Worm (Caenorhabditis elegans) whole organism, young adult: ENCODE measurements around the gene ifc-2.
A peak's percentile ranks its signal among the peaks of the same experiment; 100 is the strongest.

Experiments used
- D2030.7 ChIP-seq: fragments of 200-800 bp; sonication (Bioruptor generic); IDR thresholded peaks from 2 replicates; pipeline ENCODE4 v1.3.6; 2022; ENCODE audit warnings: missing genetic modification reagents, missing genetic modification characterization, missing compliant biosample characterization
- F22D6.2 ChIP-seq: sonication (generic microtip); optimal IDR thresholded peaks from 2 replicates; lab custom pipeline; 2016; ENCODE audit warnings: mild to moderate bottlenecking, missing genetic modification characterization, missing compliant biosample characterization
- F23B12.7 ChIP-seq: sonication (generic microtip); optimal IDR thresholded peaks from 2 replicates; lab custom pipeline; 2017; ENCODE audit warnings: missing genetic modification characterization, mild to moderate bottlenecking, missing compliant biosample characterization, antibody characterized with exemption, moderate library complexity; ENCODE audit not compliant: insufficient read depth
- F39B2.1 ChIP-seq: fragments of 200-800 bp; sonication (Bioruptor generic); IDR thresholded peaks from 2 replicates; pipeline ENCODE4 v1.3.6; 2022; ENCODE audit warnings: missing genetic modification reagents, missing genetic modification characterization, missing compliant biosample characterization
- Y56A3A.18 ChIP-seq: fragments of 200-800 bp; sonication (Bioruptor generic); IDR thresholded peaks from 2 replicates; pipeline ENCODE4 v1.3.6; 2022; ENCODE audit warnings: missing genetic modification reagents, missing genetic modification characterization, missing compliant biosample characterization
- Y79H2A.3 ChIP-seq: fragments of 200-800 bp; sonication (Bioruptor generic); conservative IDR thresholded peaks from 2 replicates; pipeline ENCODE4 v1.3.6; 2022; ENCODE audit warnings: missing genetic modification reagents, missing genetic modification characterization, missing compliant biosample characterization
- akir-1 ChIP-seq: fragments of 200-800 bp; sonication (Bioruptor generic); optimal IDR thresholded peaks from 2 replicates; lab custom pipeline; 2018; ENCODE audit warnings: mild to moderate bottlenecking, missing genetic modification characterization, moderate library complexity, missing compliant biosample characterization
- aptf-3 ChIP-seq: fragments of 200-800 bp; sonication (Bioruptor generic); IDR thresholded peaks from 2 replicates; pipeline ENCODE4 v1.3.6; 2022; ENCODE audit warnings: missing genetic modification characterization, missing compliant biosample characterization
- atf-7 ChIP-seq: sonication (generic microtip); optimal IDR thresholded peaks from 2 replicates; lab custom pipeline; 2017; ENCODE audit warnings: mild to moderate bottlenecking, missing genetic modification characterization, missing compliant biosample characterization
- athp-1 ChIP-seq: sonication (generic microtip); optimal IDR thresholded peaks from 2 replicates; lab custom pipeline; 2017; ENCODE audit warnings: mild to moderate bottlenecking, missing genetic modification characterization, missing compliant biosample characterization
- attf-3 ChIP-seq: fragments of 200-800 bp; sonication (Bioruptor generic); conservative IDR thresholded peaks from 2 replicates; pipeline ENCODE4 v1.3.6; 2022; ENCODE audit warnings: missing genetic modification reagents, missing genetic modification characterization, missing compliant biosample characterization
- attf-5 ChIP-seq: fragments of 200-800 bp; sonication (Bioruptor generic); optimal IDR thresholded peaks from 2 replicates; lab custom pipeline; 2018; ENCODE audit warnings: mild to moderate bottlenecking, missing genetic modification characterization, missing compliant biosample characterization
- cebp-1 ChIP-seq, 2 experiments: fragments of 200-800 bp in 1 of 2; sonication (Bioruptor generic) in 1 of 2; sonication (generic microtip) in 1 of 2; IDR thresholded peaks in 1 of 2; optimal IDR thresholded peaks in 1 of 2; 2 replicates each; pipeline versions ENCODE4 v1.3.6 to Lab custom; 2017 to 2022; ENCODE audit warnings: missing compliant biosample characterization in 2 of 2, missing genetic modification characterization in 2 of 2, mild to moderate bottlenecking in 1 of 2, missing genetic modification reagents in 1 of 2, moderate library complexity in 1 of 2
- dox-1 ChIP-seq: fragments of 200-800 bp; sonication (Bioruptor generic); IDR thresholded peaks from 2 replicates; pipeline ENCODE4 v1.3.6; 2022; ENCODE audit warnings: missing genetic modification reagents, missing genetic modification characterization, missing compliant biosample characterization
- dpff-1 ChIP-seq: sonication (generic microtip); optimal IDR thresholded peaks from 2 replicates; lab custom pipeline; 2017; ENCODE audit warnings: mild to moderate bottlenecking, missing genetic modification characterization, missing compliant biosample characterization
- hlh-12 ChIP-seq: sonication (generic microtip); optimal IDR thresholded peaks from 2 replicates; lab custom pipeline; 2016; ENCODE audit warnings: missing genetic modification characterization, missing compliant biosample characterization
- let-526 ChIP-seq: fragments of 200-800 bp; sonication (Bioruptor generic); IDR thresholded peaks from 2 replicates; pipeline ENCODE4 v1.3.6; 2022; ENCODE audit warnings: missing genetic modification reagents, missing genetic modification characterization, missing compliant biosample characterization
- let-607 ChIP-seq, 2 experiments: fragments of 200-800 bp in 1 of 2; sonication (Bioruptor generic) in 1 of 2; sonication (generic microtip) in 1 of 2; optimal IDR thresholded peaks; 2 replicates each; lab custom pipeline; 2016 to 2018; ENCODE audit warnings: mild to moderate bottlenecking in 2 of 2, missing compliant biosample characterization in 2 of 2, missing genetic modification characterization in 2 of 2, moderate library complexity in 2 of 2, missing genotype in 1 of 2
- lin-35 ChIP-seq, 3 experiments: fragments of 150-350 bp in 2 of 3; sonication (generic microtip) in 1 of 3; optimal IDR thresholded peaks; 2 replicates each; lab custom pipeline; 2014 to 2018; ENCODE audit warnings: missing biosample characterization in 3 of 3, missing genetic modification characterization in 3 of 3, missing genetic modification reagents in 3 of 3
- lsy-27 ChIP-seq: sonication (generic microtip); optimal IDR thresholded peaks from 2 replicates; lab custom pipeline; 2017; ENCODE audit warnings: missing genetic modification characterization, mild to moderate bottlenecking, missing compliant biosample characterization, antibody characterized with exemption, missing genotype, borderline replicate concordance; ENCODE audit not compliant: insufficient read depth
- madf-10 ChIP-seq: sonication (generic microtip); optimal IDR thresholded peaks from 2 replicates; lab custom pipeline; 2016; ENCODE audit warnings: mild to moderate bottlenecking, missing genetic modification characterization, missing compliant biosample characterization
- mes-4 ChIP-seq: sonication (generic microtip); optimal IDR thresholded peaks from 2 replicates; lab custom pipeline; 2016; ENCODE audit warnings: missing genotype, missing genetic modification characterization, missing compliant biosample characterization
- nfya-1 ChIP-seq: sonication (generic microtip); optimal IDR thresholded peaks from 2 replicates; lab custom pipeline; 2017; ENCODE audit warnings: antibody characterized with exemption, missing compliant biosample characterization, missing genetic modification characterization, borderline replicate concordance; ENCODE audit not compliant: insufficient read depth
- nhr-120 ChIP-seq: fragments of 200-800 bp; sonication (Bioruptor generic); IDR thresholded peaks from 2 replicates; pipeline ENCODE4 v1.3.6; 2022; ENCODE audit warnings: missing genetic modification characterization, missing compliant biosample characterization
- nhr-27 ChIP-seq: fragments of 200-800 bp; sonication (Bioruptor generic); optimal IDR thresholded peaks from 2 replicates; lab custom pipeline; 2018; ENCODE audit warnings: mild to moderate bottlenecking, missing genetic modification characterization, moderate library complexity, missing compliant biosample characterization
- nhr-90 ChIP-seq: sonication (generic microtip); optimal IDR thresholded peaks from 2 replicates; lab custom pipeline; 2016; ENCODE audit warnings: missing genotype, mild to moderate bottlenecking, missing genetic modification characterization, missing compliant biosample characterization
- rpc-1 ChIP-seq, 2 experiments: fragments of 150-350 bp in 1 of 2; sonication (generic microtip) in 1 of 2; optimal IDR thresholded peaks; 2 replicates each; lab custom pipeline; 2014 to 2018; ENCODE audit warnings: missing biosample characterization in 1 of 2, missing genetic modification characterization in 1 of 2, missing genetic modification reagents in 1 of 2, missing genotype in 1 of 2
- sdz-38 ChIP-seq: sonication (generic microtip); optimal IDR thresholded peaks from 2 replicates; lab custom pipeline; 2016; ENCODE audit warnings: missing genotype, missing genetic modification characterization, missing compliant biosample characterization
- snpc-1.1 ChIP-seq: sonication (generic microtip); optimal IDR thresholded peaks from 2 replicates; lab custom pipeline; 2017; ENCODE audit warnings: missing genetic modification characterization, mild to moderate bottlenecking, missing compliant biosample characterization, antibody characterized with exemption, moderate library complexity, missing genotype, missing genetic modification reagents; ENCODE audit not compliant: insufficient read depth
- snpc-4 ChIP-seq, 5 experiments: fragments of 150-350 bp in 1 of 5; sonication (generic microtip) in 4 of 5; optimal IDR thresholded peaks; 2 replicates each; lab custom pipeline; 2014 to 2018; ENCODE audit warnings: missing genetic modification characterization in 5 of 5, missing biosample characterization in 3 of 5, antibody characterized with exemption in 2 of 5, mild to moderate bottlenecking in 2 of 5, missing compliant biosample characterization in 2 of 5, missing genotype in 2 of 5, moderate library complexity in 2 of 5, missing genetic modification reagents in 1 of 5
- sptf-2 ChIP-seq: fragments of 200-800 bp; sonication (Bioruptor generic); optimal IDR thresholded peaks from 2 replicates; lab custom pipeline; 2018; ENCODE audit warnings: mild to moderate bottlenecking, missing genetic modification characterization, missing compliant biosample characterization
- tlf-1 ChIP-seq: fragments of 200-800 bp; sonication (Bioruptor generic); optimal IDR thresholded peaks from 2 replicates; lab custom pipeline; 2018; ENCODE audit warnings: mild to moderate bottlenecking, missing genetic modification characterization, missing compliant biosample characterization
- xnd-1 ChIP-seq: sonication (generic microtip); optimal IDR thresholded peaks from 2 replicates; lab custom pipeline; 2016; ENCODE audit warnings: missing genotype, missing genetic modification reagents, missing genetic modification characterization, missing compliant biosample characterization
- zfh-2 ChIP-seq: fragments of 200-800 bp; sonication (Bioruptor generic); conservative IDR thresholded peaks from 2 replicates; pipeline ENCODE4 v1.3.6; 2022; ENCODE audit warnings: missing genetic modification reagents, missing genetic modification characterization, missing compliant biosample characterization
- zim-3 ChIP-seq: sonication (generic microtip); optimal IDR thresholded peaks from 2 replicates; lab custom pipeline; 2017; ENCODE audit warnings: mild to moderate bottlenecking, missing genetic modification characterization, moderate library complexity, missing compliant biosample characterization
- ztf-18 ChIP-seq: sonication (generic microtip); optimal IDR thresholded peaks from 2 replicates; lab custom pipeline; 2016; ENCODE audit warnings: missing genotype, mild to moderate bottlenecking, missing genetic modification characterization, missing compliant biosample characterization
- ztf-22 ChIP-seq: fragments of 200-800 bp; sonication (Bioruptor generic); optimal IDR thresholded peaks from 2 replicates; lab custom pipeline; 2018; ENCODE audit warnings: mild to moderate bottlenecking, missing genetic modification characterization, moderate library complexity, missing compliant biosample characterization
- ztf-25 ChIP-seq: fragments of 200-800 bp; sonication (Bioruptor generic); IDR thresholded peaks from 2 replicates; pipeline ENCODE4 v1.3.6; 2022; ENCODE audit warnings: missing genetic modification reagents, missing genetic modification characterization, missing compliant biosample characterization

The ifc-2 gene

DNA sequence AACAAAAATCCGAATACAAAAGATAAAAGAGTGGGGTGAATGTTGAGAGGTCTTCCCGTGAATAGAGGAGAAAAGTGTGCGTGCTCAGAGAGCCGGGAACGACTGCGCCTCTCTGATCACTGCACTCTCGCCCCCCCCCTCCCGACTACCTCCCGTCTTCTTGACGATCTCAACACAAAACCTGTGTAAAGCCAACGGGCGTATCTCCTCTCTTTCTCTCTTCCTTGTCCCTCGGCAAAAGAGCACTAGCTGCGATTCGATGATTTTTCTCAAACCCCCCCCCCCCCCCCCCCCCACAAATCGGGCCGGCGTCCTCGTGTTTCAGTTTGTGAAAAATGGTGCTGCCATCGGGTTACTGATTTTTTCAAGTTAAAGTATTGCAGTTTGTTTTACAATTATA lies 33.0 kb downstream of the ifc-2 start (continued):
- 0 out of 2 replicates have a peak, but pooled peaks have one; percentile 3 for TF ChIP-seq cebp-1 (GFP tag; IDR thresholded peaks at IDR 0.05; lab: Robert Waterston, UW)
- no peak for TF ChIP-seq cebp-1 (tag; optimal IDR thresholded peaks at IDR 0.05; lab: Kevin White, UChicago)
- TF ChIP-seq lsy-27 (tag; lab: Kevin White, UChicago): no peak
- TF ChIP-seq aptf-3 (GFP tag; lab: Robert Waterston, UW): no peak

DNA sequence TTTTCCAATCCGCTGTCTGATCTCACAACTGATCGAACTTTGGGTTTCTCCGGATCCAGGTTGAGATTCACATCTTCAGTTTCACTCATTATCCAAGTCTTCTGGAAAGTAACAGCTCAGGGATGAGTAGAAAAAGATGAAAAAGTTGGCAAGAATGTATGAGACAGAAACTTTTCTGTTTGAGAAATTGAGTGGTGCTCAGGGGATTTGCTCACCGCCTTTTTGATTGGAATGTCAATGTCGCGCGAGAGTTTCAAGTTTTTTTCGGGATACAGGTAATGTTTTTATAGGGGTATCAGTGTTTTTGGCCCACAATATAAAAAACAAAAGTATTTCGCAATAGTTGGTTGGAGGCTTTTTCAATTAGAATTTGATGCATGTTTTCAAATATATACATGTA lies 33.5 kb downstream of the ifc-2 start, which contains the start of gene unc-96:
unc-96 (minus strand) TSS at position 101 of the 400 bp plus-strand sequence.
- TF ChIP-seq zfh-2 (GFP tag; lab: Robert Waterston, UW): no peak
- TF ChIP-seq cebp-1 (GFP tag; IDR thresholded peaks at IDR 0.05; lab: Robert Waterston, UW): peak; percentile 67
- TF ChIP-seq cebp-1 (tag; optimal IDR thresholded peaks at IDR 0.05; lab: Kevin White, UChicago): no peak
- TF ChIP-seq, all 124 proteins: peak for 1

DNA sequence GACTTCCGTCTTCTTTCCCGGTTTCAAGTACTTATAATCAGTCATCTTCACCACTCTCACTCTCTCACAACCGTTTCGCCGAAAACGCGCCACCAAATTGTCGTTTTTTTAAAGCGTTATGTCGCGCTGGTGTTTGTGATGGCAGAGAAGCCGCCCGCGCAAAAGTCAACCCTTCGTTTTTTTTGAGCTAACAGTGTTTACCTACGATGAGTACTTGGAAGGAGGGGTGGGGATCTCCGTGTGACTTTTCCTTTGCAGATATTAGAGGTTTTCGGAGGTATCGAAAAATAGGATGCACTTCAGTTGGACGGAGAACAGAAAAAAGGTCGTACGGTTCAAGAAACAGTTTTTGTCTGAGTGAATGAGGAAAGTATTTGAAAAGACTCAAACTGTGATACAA lies 37.0 kb downstream of the ifc-2 start:
- no peak for TF ChIP-seq mes-4 (tag; lab: Kevin White, UChicago)
- TF ChIP-seq nhr-27 (tag; lab: Kevin White, UChicago): no peak
- TF ChIP-seq atf-7 (tag; lab: Kevin White, UChicago): no peak

DNA sequence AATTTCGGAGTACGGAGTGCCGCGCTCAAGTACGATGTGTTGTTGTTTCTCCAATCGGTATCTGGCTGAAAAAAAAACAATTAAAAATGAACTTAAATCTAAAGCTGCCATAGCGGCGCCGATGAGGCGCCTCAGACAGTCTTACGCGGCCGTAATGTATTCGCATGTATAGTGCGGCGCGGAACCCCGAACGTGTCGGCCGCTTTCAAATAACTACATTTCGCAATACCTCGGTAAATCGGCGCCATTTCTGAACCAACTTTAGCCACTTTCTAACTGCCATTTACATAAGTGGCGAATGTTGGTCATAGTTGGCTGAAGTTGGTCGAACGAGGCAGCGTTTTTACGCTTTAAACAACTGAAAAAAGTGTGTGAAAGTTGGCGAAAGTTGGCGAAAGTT lies 41.9 kb downstream of the ifc-2 start:
- TF ChIP-seq attf-3 (no peak), snpc-4 (GFP tag; optimal IDR thresholded peaks at IDR 0.05; lab: Kevin White, UChicago) (no peak), snpc-4 (tag; optimal IDR thresholded peaks at IDR 0.05; lab: Kevin White, UChicago) (peak in 2 of 4 experiments; percentile 61 to 85)
- TF ChIP-seq, all 124 proteins: peak for 1

DNA sequence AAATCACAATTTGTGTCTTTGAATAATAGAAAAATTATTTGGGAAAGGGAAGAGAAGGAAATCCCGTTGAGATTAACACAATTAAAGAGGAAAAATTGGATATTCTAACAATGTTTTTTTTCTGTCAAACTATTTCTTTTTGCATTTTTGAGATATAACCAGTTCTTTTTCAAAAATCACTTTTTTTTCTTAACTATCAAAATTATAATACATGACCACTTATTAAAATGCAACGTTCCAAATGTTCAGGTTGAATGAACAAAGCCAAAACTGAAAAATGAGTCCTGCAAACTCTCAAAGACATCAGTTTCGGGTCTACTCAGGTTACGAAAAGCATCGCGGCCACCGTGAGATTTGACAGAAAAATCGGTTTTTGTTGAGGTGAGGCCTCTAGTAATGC lies 45.2 kb downstream of the ifc-2 start:
- TF ChIP-seq dpff-1 (tag; lab: Kevin White, UChicago): no peak
- TF ChIP-seq sdz-38: no peak
- no peak for TF ChIP-seq F39B2.1 (GFP tag; lab: Robert Waterston, UW)
- no peak for TF ChIP-seq ztf-22
- no peak for TF ChIP-seq D2030.7 (GFP tag; lab: Robert Waterston, UW)
- TF ChIP-seq hlh-12 (tag; lab: Kevin White, UChicago): no peak
- TF ChIP-seq let-607 (tag; optimal IDR thresholded peaks at IDR 0.05; lab: Kevin White, UChicago): no peak
- no peak for TF ChIP-seq F23B12.7 (tag; lab: Kevin White, UChicago)
- no peak for TF ChIP-seq attf-5
- no peak for TF ChIP-seq nhr-90 (tag; lab: Kevin White, UChicago)
- TF ChIP-seq Y56A3A.18 (GFP tag; lab: Robert Waterston, UW): no peak
- no peak for TF ChIP-seq dox-1
- TF ChIP-seq let-526: no peak
- no peak for TF ChIP-seq rpc-1 (optimal IDR thresholded peaks at IDR 0.05; lab: Kevin White, UChicago)
- TF ChIP-seq rpc-1 (tag; optimal IDR thresholded peaks at IDR 0.05; lab: Kevin White, UChicago): no peak

DNA sequence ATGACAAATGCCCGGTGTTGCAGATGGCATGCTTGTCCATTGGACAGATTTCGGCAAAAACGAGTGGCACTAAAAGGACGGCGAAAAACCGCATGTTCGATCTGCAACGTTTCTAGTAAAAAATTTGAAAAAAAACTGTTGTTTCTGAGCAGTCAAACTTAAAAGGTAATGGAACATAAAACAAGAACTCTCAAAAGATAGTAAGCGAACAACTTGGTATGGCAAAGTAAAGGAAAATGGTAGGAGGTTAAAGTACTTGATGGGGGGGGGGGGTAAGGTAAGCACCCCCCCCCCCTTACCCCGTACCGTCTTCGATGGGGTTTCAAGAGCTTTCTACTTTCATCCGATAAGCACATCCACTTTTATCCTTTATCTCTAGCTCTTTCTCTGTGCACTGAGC lies 46.3 kb downstream of the ifc-2 start, which contains the start of gene F13C5.5:
F13C5.5 (minus strand) TSS at position 101 of the 400 bp plus-strand sequence.
- TF ChIP-seq snpc-1.1: no peak
- no peak for TF ChIP-seq athp-1 (tag; lab: Kevin White, UChicago)
- TF ChIP-seq zim-3: no peak
- no peak for TF ChIP-seq xnd-1 (tag; lab: Kevin White, UChicago)
- no peak for TF ChIP-seq lin-35 (GFP tag; optimal IDR thresholded peaks at IDR 0.05; lab: Kevin White, UChicago)
- TF ChIP-seq ztf-25 (GFP tag; lab: Robert Waterston, UW): no peak
- no peak for TF ChIP-seq nfya-1
- TF ChIP-seq F22D6.2 (tag; lab: Kevin White, UChicago): no peak
- no peak for TF ChIP-seq mes-4 (tag; lab: Kevin White, UChicago)
- TF ChIP-seq tlf-1 (GFP tag; lab: Kevin White, UChicago): no peak
- no peak for TF ChIP-seq let-526
- no peak for TF ChIP-seq sptf-2 (GFP tag; lab: Kevin White, UChicago)
- TF ChIP-seq nhr-120 (GFP tag; lab: Robert Waterston, UW): no peak
- no peak for TF ChIP-seq madf-10
- TF ChIP-seq ztf-18 (tag; lab: Kevin White, UChicago): no peak
- no peak for TF ChIP-seq akir-1 (GFP tag; lab: Kevin White, UChicago)
- no peak for TF ChIP-seq Y79H2A.3 (GFP tag; lab: Robert Waterston, UW)
